Fruit fly (Drosophila melanogaster): ENCODE measurements around the gene CG33995.

CG33995 gene

dm6 chr2L:5025557-5025956, 17.5 kb upstream of the CG33995 start:
- no peak for TF ChIP-seq Mnt (GFP tag; optimal IDR thresholded peaks at IDR 0.05)
- TF ChIP-seq CG5204 (GFP tag; optimal IDR thresholded peaks at IDR 0.05): no peak
- TF ChIP-seq CG7045 (GFP tag; optimal IDR thresholded peaks at IDR 0.05): no peak
- TF ChIP-seq Clk (GFP tag; optimal IDR thresholded peaks at IDR 0.05): no peak
- TF ChIP-seq CG33017 (tag; optimal IDR thresholded peaks at IDR 0.05): no peak
- TF ChIP-seq CG1620 (GFP tag; optimal IDR thresholded peaks at IDR 0.05): no peak
- no peak for TF ChIP-seq CG12768 (GFP tag; optimal IDR thresholded peaks at IDR 0.05)
- TF ChIP-seq cnc (optimal IDR thresholded peaks at IDR 0.05): no peak
- TF ChIP-seq pad (GFP tag; optimal IDR thresholded peaks at IDR 0.05): no peak
- TF ChIP-seq ovo (GFP tag; optimal IDR thresholded peaks at IDR 0.05): no peak
- TF ChIP-seq Hr96 (GFP tag; optimal IDR thresholded peaks at IDR 0.05): no peak
- no peak for TF ChIP-seq cic (GFP tag; optimal IDR thresholded peaks at IDR 0.05)
- TF ChIP-seq CG14711 (tag; optimal IDR thresholded peaks at IDR 0.05): no peak
- TF ChIP-seq tj (GFP tag; optimal IDR thresholded peaks at IDR 0.05): no peak
- no peak for TF ChIP-seq CG7101 (tag; optimal IDR thresholded peaks at IDR 0.05)
- TF ChIP-seq toe (GFP tag; optimal IDR thresholded peaks at IDR 0.05): no peak

dm6 chr2L:5027321-5028069, 15.6 kb upstream of the CG33995 start:
- TF ChIP-seq CG7101 (tag; optimal IDR thresholded peaks at IDR 0.05) (no peak), tj (GFP tag; optimal IDR thresholded peaks at IDR 0.05) (peak; percentile 41), toe (GFP tag; optimal IDR thresholded peaks at IDR 0.05) (no peak), Mnt (GFP tag; optimal IDR thresholded peaks at IDR 0.05) (no peak), cic (GFP tag; optimal IDR thresholded peaks at IDR 0.05) (peak; percentile 3), CG1620 (GFP tag; optimal IDR thresholded peaks at IDR 0.05) (no peak)

dm6 chr2L:5028091-5028490, 15.0 kb upstream of the CG33995 start, which contains the start of gene vkg:
Gene vkg (minus strand): TSS chr2L:5028191.
- TF ChIP-seq kay (GFP tag; ENCODE audit: borderline replicate concordance): no peak
- no peak for TF ChIP-seq pad (GFP tag; optimal IDR thresholded peaks at IDR 0.05)
- TF ChIP-seq bab1 (GFP tag; optimal IDR thresholded peaks at IDR 0.05): no peak
- no peak for TF ChIP-seq CG1620 (GFP tag; optimal IDR thresholded peaks at IDR 0.05)
- TF ChIP-seq Hr96 (GFP tag; optimal IDR thresholded peaks at IDR 0.05): no peak

- peak; percentile 72 for TF ChIP-seq cic (GFP tag; optimal IDR thresholded peaks at IDR 0.05)
- TF ChIP-seq CG12768 (GFP tag; optimal IDR thresholded peaks at IDR 0.05): peak; percentile 49
- TF ChIP-seq Mnt (GFP tag; optimal IDR thresholded peaks at IDR 0.05): peak; percentile 7
- TF ChIP-seq CG33017 (tag; optimal IDR thresholded peaks at IDR 0.05): no peak
- no peak for TF ChIP-seq kay (GFP tag; ENCODE audit: borderline replicate concordance)
These were observed 13.8 kb upstream of the CG33995 start, which contains the start of gene Col4a1 for dm6 chr2L:5029049-5029808. Gene Col4a1 (plus strand): TSS chr2L:5029609.

- TF ChIP-seq kay (GFP tag; ENCODE audit: borderline replicate concordance) (peak; percentile 33), bab1 (GFP tag; optimal IDR thresholded peaks at IDR 0.05) (no peak), CG5204 (GFP tag; optimal IDR thresholded peaks at IDR 0.05) (no peak), tj (GFP tag; optimal IDR thresholded peaks at IDR 0.05) (peak; percentile 60)
These were observed 13.3 kb upstream of the CG33995 start for dm6 chr2L:5029809-5030108.

dm6 chr2L:5030535-5030934, 12.5 kb upstream of the CG33995 start:
- no peak for TF ChIP-seq pad (GFP tag; optimal IDR thresholded peaks at IDR 0.05)
- TF ChIP-seq CG11617 (GFP tag; optimal IDR thresholded peaks at IDR 0.05): no peak
- TF ChIP-seq Mnt (GFP tag; optimal IDR thresholded peaks at IDR 0.05): no peak
- no peak for TF ChIP-seq CG1620 (GFP tag; optimal IDR thresholded peaks at IDR 0.05)
- TF ChIP-seq CG12768 (GFP tag; optimal IDR thresholded peaks at IDR 0.05): no peak
- no peak for TF ChIP-seq cic (GFP tag; optimal IDR thresholded peaks at IDR 0.05)
- no peak for TF ChIP-seq CG14711 (tag; optimal IDR thresholded peaks at IDR 0.05)
- no peak for TF ChIP-seq Crg-1 (GFP tag; optimal IDR thresholded peaks at IDR 0.05)
- no peak for TF ChIP-seq ovo (GFP tag; optimal IDR thresholded peaks at IDR 0.05)
- TF ChIP-seq CG7045 (GFP tag; optimal IDR thresholded peaks at IDR 0.05): no peak

- no peak for TF ChIP-seq CG1620 (GFP tag; optimal IDR thresholded peaks at IDR 0.05)
- TF ChIP-seq tj (GFP tag; optimal IDR thresholded peaks at IDR 0.05): no peak
These were observed 11.7 kb upstream of the CG33995 start for dm6 chr2L:5031399-5031798.

dm6 chr2L:5031886-5032285, 11.2 kb upstream of the CG33995 start:
- no peak for TF ChIP-seq bab1 (GFP tag; optimal IDR thresholded peaks at IDR 0.05)
- no peak for TF ChIP-seq CG7101 (tag; optimal IDR thresholded peaks at IDR 0.05)

All from whole organism, adult.